Fruit fly (Drosophila melanogaster): ENCODE data around the gene Akap200.

DNA sequence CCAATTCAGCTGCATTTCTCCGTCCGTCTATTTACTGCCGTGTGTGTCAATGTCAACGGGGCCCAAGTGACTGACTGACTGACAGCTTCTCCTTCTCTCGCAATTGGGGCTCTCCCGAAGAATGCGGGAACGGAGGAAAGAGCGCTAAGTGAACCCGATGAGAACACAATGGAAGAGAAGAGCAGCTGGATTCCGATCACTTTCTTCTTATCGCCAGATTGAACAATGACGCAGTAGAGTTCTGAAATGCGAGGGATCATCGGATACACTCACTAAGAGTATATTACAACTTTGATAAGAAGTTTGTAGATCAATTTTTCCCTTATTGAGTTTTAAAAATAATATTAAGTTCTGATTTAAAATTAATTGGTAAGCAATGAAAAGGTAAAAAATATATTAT, 4.0 kb upstream of the Akap200 start, which contains the start of gene Naglu:
- no peak for TF ChIP-seq CG16863 (GFP tag; optimal IDR thresholded peaks at IDR 0.05)
- TF ChIP-seq vvl (GFP tag; IDR thresholded peaks at IDR 0.05), result no peak
- no peak for TF ChIP-seq al (GFP tag; IDR thresholded peaks at IDR 0.05)
- TF ChIP-seq zen2 (GFP tag; IDR thresholded peaks at IDR 0.05; ENCODE audit: partially characterized antibody), result no peak
- TF ChIP-seq CG16813 (GFP tag; IDR thresholded peaks at IDR 0.05; ENCODE audit: partially characterized antibody), result no peak
- no peak for TF ChIP-seq CG7987 (GFP tag; optimal IDR thresholded peaks at IDR 0.05)
- no peak for TF ChIP-seq CG12769 (tag; optimal IDR thresholded peaks at IDR 0.05)
- TF ChIP-seq CG1602 (GFP tag; optimal IDR thresholded peaks at IDR 0.05), result no peak
- no peak for TF ChIP-seq psq (GFP tag; optimal IDR thresholded peaks at IDR 0.05)

Measured in whole organism, embryonic.